Worm (Caenorhabditis elegans): Measurements from ENCODE around the gene lir-3.

DNA sequence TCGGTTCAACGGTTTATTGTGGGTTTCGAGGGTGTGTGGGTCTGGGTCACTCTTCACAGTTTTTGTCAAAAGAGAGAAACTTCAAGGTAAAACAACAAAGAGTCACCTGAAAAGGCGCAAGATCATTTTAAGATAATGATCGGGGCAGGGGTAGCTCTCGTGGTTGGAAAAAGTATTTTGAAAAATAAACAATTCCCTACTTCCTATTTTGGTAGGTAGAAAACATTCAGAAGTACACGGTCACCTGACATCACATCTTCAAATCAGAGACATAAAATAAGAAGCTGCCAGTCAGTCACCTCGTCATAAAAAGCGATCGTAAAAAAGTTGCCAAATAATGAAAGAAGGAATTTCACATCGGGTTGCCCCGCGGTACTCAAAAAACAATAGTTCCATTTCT, 7.9 kb upstream of the lir-3 start:
- TF ChIP-seq nhr-237 (tag; optimal IDR thresholded peaks at IDR 0.05) (no peak), unc-62 (GFP tag; optimal IDR thresholded peaks at IDR 0.05) (no peak), fos-1 (tag; optimal IDR thresholded peaks at IDR 0.05) (no peak), nhr-67 (tag; optimal IDR thresholded peaks at IDR 0.05) (no peak), elt-2 (tag; optimal IDR thresholded peaks at IDR 0.05) (no peak)

Measured in whole organism, L3 larva.